Fruit fly (Drosophila melanogaster) whole organism, embryonic: Measurements from ENCODE around the gene Gr64a.

Source experiments
- Abd-B ChIP-seq: fragments of 200-800 bp; sonication (Bioruptor generic); optimal IDR thresholded peaks from 2 replicates; lab custom pipeline; 2018; ENCODE audit warnings: missing biosample characterization, mild to moderate bottlenecking, missing genetic modification characterization, moderate library complexity
- Bdp1 ChIP-seq: fragments of 200-800 bp; sonication (Bioruptor generic); optimal IDR thresholded peaks from 3 replicates; lab custom pipeline; 2016; ENCODE audit warnings: missing biosample characterization, missing genetic modification characterization
- CG13424 ChIP-seq: fragments of 200-800 bp; sonication (Bioruptor generic); optimal IDR thresholded peaks from 2 replicates; lab custom pipeline; 2019; ENCODE audit warnings: missing biosample characterization, mild to moderate bottlenecking, missing genetic modification characterization, moderate library complexity
- CG13894 ChIP-seq: fragments of 200-800 bp; sonication (Bioruptor generic); optimal IDR thresholded peaks from 3 replicates; lab custom pipeline; 2018; ENCODE audit warnings: missing biosample characterization, mild to moderate bottlenecking, missing genetic modification characterization, moderate library complexity
- CG15269 ChIP-seq: fragments of 200-800 bp; sonication (Bioruptor generic); optimal IDR thresholded peaks from 2 replicates; lab custom pipeline; 2018; ENCODE audit warnings: missing biosample characterization, mild to moderate bottlenecking, missing genetic modification characterization, moderate library complexity
- CG1529 ChIP-seq: fragments of 200-800 bp; sonication (Bioruptor generic); optimal IDR thresholded peaks from 3 replicates; lab custom pipeline; 2018; ENCODE audit warnings: missing biosample characterization, missing genetic modification characterization
- CG15514 ChIP-seq: fragments of 200-800 bp; sonication (Bioruptor generic); optimal IDR thresholded peaks from 3 replicates; lab custom pipeline; 2017; ENCODE audit warnings: missing biosample characterization, missing genetic modification characterization, mild to moderate bottlenecking, moderate library complexity, missing genetic modification reagents
- CG1832 ChIP-seq: fragments of 200-800 bp; sonication (Bioruptor generic); optimal IDR thresholded peaks from 2 replicates; lab custom pipeline; 2017; ENCODE audit warnings: missing biosample characterization, mild to moderate bottlenecking, missing genetic modification characterization, inconsistent platforms
- CG18599 ChIP-seq: fragments of 200-800 bp; sonication (Bioruptor generic); optimal IDR thresholded peaks from 3 replicates; lab custom pipeline; 2017; ENCODE audit warnings: missing biosample characterization, missing genetic modification characterization, mild to moderate bottlenecking, moderate library complexity, missing genetic modification reagents
- CG18619 ChIP-seq: fragments of 200-800 bp; sonication (Bioruptor generic); optimal IDR thresholded peaks from 3 replicates; lab custom pipeline; 2017; ENCODE audit warnings: missing biosample characterization, mild to moderate bottlenecking, missing genetic modification characterization
- CG32772 ChIP-seq: fragments of 200-800 bp; sonication (Bioruptor generic); IDR thresholded peaks from 2 replicates; pipeline ENCODE4 v1.3.6; 2022; ENCODE audit warnings: missing biosample characterization, missing genetic modification characterization
- CG3281 ChIP-seq: fragments of 200-800 bp; sonication (Bioruptor generic); optimal IDR thresholded peaks from 3 replicates; lab custom pipeline; 2017; ENCODE audit warnings: missing biosample characterization, mild to moderate bottlenecking, missing genetic modification characterization
- CG4707 ChIP-seq: fragments of 200-800 bp; sonication (Bioruptor generic); optimal IDR thresholded peaks from 2 replicates; lab custom pipeline; 2018; ENCODE audit warnings: missing biosample characterization, mild to moderate bottlenecking, missing genetic modification characterization, moderate library complexity
- CG7987 ChIP-seq: fragments of 200-800 bp; sonication (Bioruptor generic); optimal IDR thresholded peaks from 2 replicates; lab custom pipeline; 2018; ENCODE audit warnings: missing biosample characterization, mild to moderate bottlenecking, missing genetic modification characterization, moderate library complexity
- Doc2 ChIP-seq: fragments of 200-800 bp; sonication (Bioruptor generic); IDR thresholded peaks from 2 replicates; pipeline ENCODE4 v1.3.6; 2022; ENCODE audit warnings: missing biosample characterization, missing genetic modification characterization
- Dp ChIP-seq: fragments of 200-800 bp; sonication (Bioruptor generic); optimal IDR thresholded peaks from 2 replicates; lab custom pipeline; 2018; ENCODE audit warnings: missing biosample characterization, mild to moderate bottlenecking, missing genetic modification characterization, moderate library complexity
- Fer1 ChIP-seq: fragments of 200-800 bp; sonication (Bioruptor generic); optimal IDR thresholded peaks from 2 replicates; lab custom pipeline; 2017; ENCODE audit warnings: missing biosample characterization, mild to moderate bottlenecking, missing genetic modification characterization
- Fer2 ChIP-seq: fragments of 200-800 bp; sonication (Bioruptor generic); optimal IDR thresholded peaks from 2 replicates; lab custom pipeline; 2018; ENCODE audit warnings: missing biosample characterization, mild to moderate bottlenecking, missing genetic modification characterization, moderate library complexity
- H2.0 ChIP-seq: fragments of 200-800 bp; sonication (Bioruptor generic); IDR thresholded peaks from 2 replicates; pipeline ENCODE4 v1.3.6; 2022; ENCODE audit warnings: missing biosample characterization, missing genetic modification characterization
- HLHmδ ChIP-seq: fragments of 200-800 bp; sonication (Bioruptor generic); optimal IDR thresholded peaks from 2 replicates; lab custom pipeline; 2018; ENCODE audit warnings: missing biosample characterization, mild to moderate bottlenecking, missing genetic modification characterization, moderate library complexity
- Hmr ChIP-seq: fragments of 200-800 bp; sonication (Bioruptor generic); optimal IDR thresholded peaks from 3 replicates; lab custom pipeline; 2017; ENCODE audit warnings: mild to moderate bottlenecking, missing biosample characterization, missing genetic modification reagents, missing genetic modification characterization
- Hmx ChIP-seq: fragments of 200-800 bp; sonication (Bioruptor generic); optimal IDR thresholded peaks from 2 replicates; lab custom pipeline; 2016; ENCODE audit warnings: missing biosample characterization, missing genetic modification characterization
- Hr3 ChIP-seq: fragments of 200-800 bp; sonication (Bioruptor generic); optimal IDR thresholded peaks from 3 replicates; lab custom pipeline; 2016; ENCODE audit warnings: missing biosample characterization, missing genetic modification characterization
- Hr78 ChIP-seq, 2 experiments: fragments of 200-800 bp in 1 of 2; fragments of >200 bp in 1 of 2; sonication (Bioruptor generic) in 1 of 2; optimal IDR thresholded peaks; 2 replicates each; lab custom pipeline; 2017 to 2019; ENCODE audit warnings: missing biosample characterization in 2 of 2, missing genetic modification characterization in 2 of 2, mild to moderate bottlenecking in 1 of 2, moderate library complexity in 1 of 2
- Jarid2 ChIP-seq: fragments of 200-800 bp; sonication (Bioruptor generic); optimal IDR thresholded peaks from 3 replicates; lab custom pipeline; 2017; ENCODE audit warnings: mild to moderate bottlenecking, missing biosample characterization, missing genetic modification reagents, missing genetic modification characterization
- Max ChIP-seq: fragments of 200-800 bp; sonication (Bioruptor generic); optimal IDR thresholded peaks from 2 replicates; lab custom pipeline; 2016; ENCODE audit warnings: missing biosample characterization, mild to moderate bottlenecking, missing genetic modification characterization
- Nf-YC ChIP-seq: fragments of 200-800 bp; optimal IDR thresholded peaks from 3 replicates; lab custom pipeline; 2019; ENCODE audit warnings: missing biosample characterization, mild to moderate bottlenecking, missing genetic modification characterization, moderate library complexity
- Sox100B ChIP-seq: fragments of 200-800 bp; sonication (Bioruptor generic); optimal IDR thresholded peaks from 3 replicates; lab custom pipeline; 2018; ENCODE audit warnings: missing biosample characterization, mild to moderate bottlenecking, missing genetic modification characterization
- TFAM ChIP-seq: fragments of 200-800 bp; sonication (Bioruptor generic); optimal IDR thresholded peaks from 2 replicates; lab custom pipeline; 2017; ENCODE audit warnings: missing biosample characterization, missing genetic modification characterization, inconsistent platforms
- Usf ChIP-seq: fragments of 200-800 bp; sonication (Bioruptor generic); optimal IDR thresholded peaks from 2 replicates; lab custom pipeline; 2017; ENCODE audit warnings: missing genotype, missing biosample characterization, missing genetic modification characterization
- Vsx1 ChIP-seq: fragments of 200-800 bp; sonication (Bioruptor generic); optimal IDR thresholded peaks from 2 replicates; lab custom pipeline; 2017; ENCODE audit warnings: missing biosample characterization, mild to moderate bottlenecking, missing genetic modification characterization, missing genetic modification reagents
- Xbp1 ChIP-seq: fragments of 200-800 bp; sonication (Bioruptor generic); optimal IDR thresholded peaks from 3 replicates; lab custom pipeline; 2016; ENCODE audit warnings: missing biosample characterization, mild to moderate bottlenecking, missing genetic modification characterization
- Xrp1 ChIP-seq: fragments of 200-800 bp; sonication (Bioruptor generic); IDR thresholded peaks from 2 replicates; pipeline ENCODE4 v1.3.6; 2022; ENCODE audit warnings: missing biosample characterization, missing genetic modification characterization
- ash1 ChIP-seq: fragments of 200-800 bp; sonication (Bioruptor generic); optimal IDR thresholded peaks from 2 replicates; lab custom pipeline; 2018; ENCODE audit warnings: missing biosample characterization, mild to moderate bottlenecking, missing genetic modification characterization
- chm ChIP-seq: fragments of 200-800 bp; sonication (Bioruptor generic); IDR thresholded peaks from 2 replicates; pipeline ENCODE4 v1.3.6; 2022; ENCODE audit warnings: missing biosample characterization, missing genetic modification characterization
- da ChIP-seq: fragments of 200-800 bp; sonication (Bioruptor generic); optimal IDR thresholded peaks from 2 replicates; lab custom pipeline; 2016; ENCODE audit warnings: missing biosample characterization, missing genetic modification characterization
- eve ChIP-seq, 2 experiments: fragments of >200 bp; optimal IDR thresholded peaks; 2 replicates each; lab custom pipeline; 2017; ENCODE audit warnings: missing biosample characterization in 2 of 2, missing genetic modification characterization in 2 of 2
- ewg ChIP-seq: fragments of 200-800 bp; sonication (Bioruptor generic); optimal IDR thresholded peaks from 3 replicates; lab custom pipeline; 2017; ENCODE audit warnings: mild to moderate bottlenecking, missing biosample characterization, missing genetic modification reagents, missing genetic modification characterization
- exex ChIP-seq: fragments of 200-800 bp; sonication (Bioruptor generic); optimal IDR thresholded peaks from 4 replicates; lab custom pipeline; 2018; ENCODE audit warnings: missing biosample characterization, mild to moderate bottlenecking, missing genetic modification characterization, moderate library complexity
- fd64A ChIP-seq: fragments of 200-800 bp; sonication (Bioruptor generic); optimal IDR thresholded peaks from 3 replicates; lab custom pipeline; 2018; ENCODE audit warnings: missing biosample characterization, mild to moderate bottlenecking, missing genetic modification characterization
- grn ChIP-seq: fragments of 200-800 bp; sonication (Bioruptor generic); optimal IDR thresholded peaks from 3 replicates; lab custom pipeline; 2017; ENCODE audit warnings: missing biosample characterization, missing genetic modification characterization
- hb ChIP-seq: fragments of 200-800 bp; sonication (Bioruptor generic); IDR thresholded peaks from 3 replicates; pipeline ENCODE4 v1.3.6; 2022; ENCODE audit warnings: missing biosample characterization, missing genetic modification characterization; ENCODE audit not compliant: partially characterized antibody
- lmd ChIP-seq: fragments of 200-800 bp; sonication (Bioruptor generic); IDR thresholded peaks from 2 replicates; pipeline ENCODE4 v1.3.6; 2022; ENCODE audit warnings: missing biosample characterization, missing genetic modification characterization
- maf-S ChIP-seq: fragments of 200-800 bp; sonication (Bioruptor generic); optimal IDR thresholded peaks from 2 replicates; lab custom pipeline; 2016; ENCODE audit warnings: missing biosample characterization, missing genetic modification characterization
- mam ChIP-seq: fragments of 200-800 bp; sonication (Bioruptor generic); optimal IDR thresholded peaks from 3 replicates; lab custom pipeline; 2016; ENCODE audit warnings: missing biosample characterization, missing genetic modification characterization
- odd ChIP-seq: fragments of 200-800 bp; sonication (Bioruptor generic); optimal IDR thresholded peaks from 2 replicates; lab custom pipeline; 2017; ENCODE audit warnings: missing biosample characterization, mild to moderate bottlenecking, missing genetic modification characterization
- pho ChIP-seq: fragments of 200-800 bp; sonication (Bioruptor generic); optimal IDR thresholded peaks from 2 replicates; lab custom pipeline; 2016; ENCODE audit warnings: missing biosample characterization, missing genetic modification characterization
- pzg ChIP-seq: fragments of 200-800 bp; sonication (Bioruptor generic); optimal IDR thresholded peaks from 3 replicates; lab custom pipeline; 2018; ENCODE audit warnings: missing biosample characterization, mild to moderate bottlenecking, missing genetic modification characterization, moderate library complexity
- sens-2 ChIP-seq: fragments of 200-800 bp; sonication (Bioruptor generic); IDR thresholded peaks from 2 replicates; pipeline ENCODE4 v1.3.6; 2022; ENCODE audit warnings: missing biosample characterization, missing genetic modification characterization
- vfl ChIP-seq: fragments of 200-800 bp; sonication (Bioruptor generic); optimal IDR thresholded peaks from 2 replicates; lab custom pipeline; 2016; ENCODE audit warnings: missing biosample characterization, missing genetic modification characterization

Gene Gr64a

dm6 chr3L:4000711-4001110 is 25.9 kb upstream of the Gr64a start (continued):
- TF ChIP-seq TFAM (GFP tag; lab: Kevin White, UChicago) (no peak), CG18599 (GFP tag; lab: Kevin White, UChicago) (peak; percentile 49), H2.0 (no peak), CG1832 (GFP tag; lab: Kevin White, UChicago) (no peak), pzg (GFP tag; lab: Kevin White, UChicago) (no peak), Max (GFP tag; lab: Kevin White, UChicago) (no peak), Vsx1 (no peak), CG7987 (GFP tag; lab: Kevin White, UChicago) (no peak), maf-S (no peak), Jarid2 (GFP tag; lab: Kevin White, UChicago) (no peak), CG13424 (peak; percentile 67), Dp (GFP tag; lab: Kevin White, UChicago) (no peak), CG4707 (GFP tag; lab: Kevin White, UChicago) (no peak), pho (GFP tag; lab: Kevin White, UChicago) (no peak), Fer2 (tag; lab: Kevin White, UChicago) (no peak), grn (GFP tag; lab: Kevin White, UChicago) (no peak), Doc2 (GFP tag; lab: Robert Waterston, UW) (no peak), HLHmδ (no peak), Hr3 (GFP tag; lab: Kevin White, UChicago) (peak; percentile 25), Usf (no peak), CG15514 (GFP tag; lab: Kevin White, UChicago) (no peak), Abd-B (peak; percentile 16), Bdp1 (GFP tag; lab: Kevin White, UChicago) (no peak), da (GFP tag; lab: Kevin White, UChicago) (no peak), CG1529 (GFP tag; lab: Kevin White, UChicago) (no peak), Fer1 (GFP tag; lab: Kevin White, UChicago) (peak; percentile 33), Hmx (GFP tag; lab: Kevin White, UChicago) (no peak), exex (no peak), Hr78 (GFP tag; optimal IDR thresholded peaks at IDR 0.05; lab: Kevin White, UChicago) (no peak), ewg (GFP tag; lab: Kevin White, UChicago) (peak; percentile 26), CG13894 (tag; lab: Kevin White, UChicago) (no peak), Xbp1 (peak; percentile 54), CG15269 (tag; lab: Kevin White, UChicago) (peak; percentile 61), sens-2 (GFP tag; lab: Robert Waterston, UW) (no peak), CG18619 (GFP tag; lab: Kevin White, UChicago) (peak; percentile 59), fd64A (GFP tag; lab: Kevin White, UChicago) (no peak), vfl (GFP tag; lab: Kevin White, UChicago) (no peak), Sox100B (GFP tag; lab: Kevin White, UChicago) (peak; percentile 28), mam (GFP tag; lab: Kevin White, UChicago) (no peak), chm (GFP tag; lab: Robert Waterston, UW) (no peak), Nf-YC (tag; lab: Kevin White, UChicago) (no peak), ash1 (GFP tag; lab: Kevin White, UChicago) (no peak), Hmr (peak; percentile 64), odd (GFP tag; lab: Kevin White, UChicago) (peak; percentile 32), CG32772 (no peak), lmd (no peak), Xrp1 (GFP tag; lab: Robert Waterston, UW) (no peak), eve (GFP tag; optimal IDR thresholded peaks at IDR 0.05; lab: Kevin White, UChicago) (peak in 1 of 2 experiments; percentile 73), hb (GFP tag; lab: Robert Waterston, UW) (no peak), CG3281 (GFP tag; lab: Kevin White, UChicago) (peak; percentile 46)
- TF ChIP-seq, all 482 proteins: peak for 86
